Worm (Caenorhabditis elegans) whole organism, mixed stage, embryonic: ENCODE results near the gene kqt-2.

Experiments
- ceh-83 ChIP-seq: fragments of 200-800 bp; sonication (Bioruptor generic); optimal IDR thresholded peaks from 2 replicates; lab custom pipeline; 2018; ENCODE audit warnings: mild to moderate bottlenecking, missing genetic modification characterization, missing compliant biosample characterization
- ces-1 ChIP-seq: fragments of 150-350 bp; optimal IDR thresholded peaks from 2 replicates; lab custom pipeline; 2014; ENCODE audit warnings: missing biosample characterization, missing genetic modification reagents, missing genetic modification characterization
- ham-2 ChIP-seq: fragments of 200-800 bp; sonication (Bioruptor generic); optimal IDR thresholded peaks from 2 replicates; lab custom pipeline; 2018; ENCODE audit warnings: mild to moderate bottlenecking, missing genetic modification characterization, missing compliant biosample characterization
- nhr-237 ChIP-seq: fragments of 150-350 bp; optimal IDR thresholded peaks from 2 replicates; lab custom pipeline; 2014; ENCODE audit warnings: missing biosample characterization, missing genetic modification characterization
- nhr-76 ChIP-seq: sonication (generic microtip); optimal IDR thresholded peaks from 2 replicates; lab custom pipeline; 2017; ENCODE audit warnings: missing biosample characterization, missing genetic modification characterization
- pha-4 ChIP-seq: fragments of 150-350 bp; optimal IDR thresholded peaks from 2 replicates; lab custom pipeline; 2018; ENCODE audit warnings: missing biosample characterization, missing genetic modification reagents, missing genetic modification characterization
- snpc-4 ChIP-seq: fragments of 150-350 bp; optimal IDR thresholded peaks from 2 replicates; lab custom pipeline; 2014; ENCODE audit warnings: missing biosample characterization, missing genetic modification characterization
- unc-39 ChIP-seq: fragments of 150-350 bp; optimal IDR thresholded peaks from 2 replicates; lab custom pipeline; 2014; ENCODE audit warnings: missing biosample characterization, missing genetic modification characterization
- unc-62 ChIP-seq: fragments of 150-350 bp; optimal IDR thresholded peaks from 2 replicates; lab custom pipeline; 2014; ENCODE audit warnings: missing biosample characterization, missing genetic modification reagents, missing genetic modification characterization

DNA sequence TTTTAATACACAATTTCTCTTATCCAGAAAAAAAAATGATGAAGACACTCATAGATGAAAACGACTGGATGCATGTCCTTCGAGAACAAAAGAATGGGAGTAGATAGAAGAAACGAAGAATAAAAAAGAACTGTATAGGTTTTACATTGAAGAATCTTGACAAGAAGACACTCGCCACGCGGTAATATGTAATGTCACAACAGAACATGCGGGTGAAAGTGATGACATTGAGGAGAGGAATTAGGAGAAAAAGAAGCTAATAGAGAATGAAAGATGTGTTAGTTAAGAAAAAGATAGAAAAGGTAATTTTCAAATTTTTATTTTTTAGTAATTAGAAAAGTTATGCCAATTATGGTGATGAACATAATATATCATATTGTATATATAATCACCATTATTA, 9.3 kb upstream of the kqt-2 start:
- TF ChIP-seq ces-1 (GFP tag; lab: Kevin White, UChicago) (no peak), nhr-237 (tag; lab: Kevin White, UChicago) (no peak), ceh-83 (GFP tag; lab: Kevin White, UChicago) (no peak), unc-62 (no peak), unc-39 (tag; lab: Kevin White, UChicago) (no peak), nhr-76 (tag; lab: Kevin White, UChicago) (no peak), ham-2 (GFP tag; lab: Kevin White, UChicago) (no peak), snpc-4 (no peak), pha-4 (no peak)
